Worm (Caenorhabditis elegans): ENCODE measurements around the gene srx-88.

Gene srx-88

ce11 chrV:11572803-11573490 lies 10.4 kb upstream of the srx-88 start, which contains the start of the genes H12C20.7 and nhr-68 (continued):
- TF ChIP-seq mdt-29 (GFP tag; IDR thresholded peaks at IDR 0.05) (peak; percentile 90), daf-12 (tag; optimal IDR thresholded peaks at IDR 0.05) (no peak), lin-13 (GFP tag; optimal IDR thresholded peaks at IDR 0.05) (peak; percentile 70), pha-4 (GFP tag; IDR thresholded peaks at IDR 0.05) (peak; percentile 73), pha-4 (tag; optimal IDR thresholded peaks at IDR 0.05) (no peak), ceh-62 (tag; optimal IDR thresholded peaks at IDR 0.05) (no peak), dve-1 (tag; optimal IDR thresholded peaks at IDR 0.05; ENCODE audit: insufficient read depth) (peak; percentile 99), nhr-102 (tag; optimal IDR thresholded peaks at IDR 0.05) (peak; percentile 97), nhr-77 (tag; optimal IDR thresholded peaks at IDR 0.05) (peak; percentile 88), egl-43 (GFP tag; IDR thresholded peaks at IDR 0.05) (no peak), ctbp-1 (GFP tag; IDR thresholded peaks at IDR 0.05) (peak; percentile 70), madf-5 (GFP tag; IDR thresholded peaks at IDR 0.05) (no peak), F26F4.8 (GFP tag; conservative IDR thresholded peaks at IDR 0.05) (no peak), daf-16 (GFP tag; optimal IDR thresholded peaks at IDR 0.05) (peak; percentile 95), daf-16 (tag; optimal IDR thresholded peaks at IDR 0.05) (peak; percentile 100), zfp-2 (tag; optimal IDR thresholded peaks at IDR 0.05) (no peak), snpc-1.2 (GFP tag; IDR thresholded peaks at IDR 0.05) (no peak), ztf-7 (tag; optimal IDR thresholded peaks at IDR 0.05) (peak; percentile 72), mxl-3 (GFP tag; optimal IDR thresholded peaks at IDR 0.05) (peak; percentile 100), sdz-12 (GFP tag; optimal IDR thresholded peaks at IDR 0.05) (no peak), tra-1 (GFP tag; IDR thresholded peaks at IDR 0.05) (peak; percentile 98), nhr-48 (tag; optimal IDR thresholded peaks at IDR 0.05) (peak; percentile 99), unc-130 (GFP tag; optimal IDR thresholded peaks at IDR 0.05) (no peak), duxl-1 (tag; optimal IDR thresholded peaks at IDR 0.05; ENCODE audit: poor library complexity) (peak; percentile 90), aly-2 (tag; optimal IDR thresholded peaks at IDR 0.05) (no peak), lin-38 (GFP tag; IDR thresholded peaks at IDR 0.05) (peak; percentile 62), pqm-1 (tag; optimal IDR thresholded peaks at IDR 0.05) (peak; percentile 59), skn-1 (tag; optimal IDR thresholded peaks at IDR 0.05) (no peak), ztf-11 (tag; optimal IDR thresholded peaks at IDR 0.05) (no peak), egl-27 (tag; optimal IDR thresholded peaks at IDR 0.05) (no peak), nhr-6 (tag; optimal IDR thresholded peaks at IDR 0.05) (peak; percentile 48), arid-1 (GFP tag; conservative IDR thresholded peaks at IDR 0.05) (peak; percentile 54; the same call in 1 of the 2 replicates), D1046.2 (GFP tag; IDR thresholded peaks at IDR 0.05) (peak; percentile 44; the same call in 1 of the 2 replicates), R02D3.7 (tag; optimal IDR thresholded peaks at IDR 0.05) (no peak), attf-4 (tag; optimal IDR thresholded peaks at IDR 0.05) (no peak), zfp-3 (GFP tag; conservative IDR thresholded peaks at IDR 0.05) (peak; percentile 86), Y5F2A.4 (GFP tag; optimal IDR thresholded peaks at IDR 0.05) (no peak), nhr-237 (tag; optimal IDR thresholded peaks at IDR 0.05) (no peak), T26A8.4 (GFP tag; IDR thresholded peaks at IDR 0.05) (peak; percentile 89), vab-7 (GFP tag; IDR thresholded peaks at IDR 0.05) (no peak), Y48G9A.11 (GFP tag; IDR thresholded peaks at IDR 0.05) (no peak), lsy-2 (tag; optimal IDR thresholded peaks at IDR 0.05) (peak in 1 of 2 experiments; percentile 93), nhr-25 (tag; optimal IDR thresholded peaks at IDR 0.05; ENCODE audit: borderline replicate concordance, insufficient read depth) (peak; percentile 55), lim-7 (GFP tag; IDR thresholded peaks at IDR 0.05) (no peak), rbr-2 (tag; optimal IDR thresholded peaks at IDR 0.05) (peak; percentile 38), hlh-30 (tag; optimal IDR thresholded peaks at IDR 0.05; ENCODE audit: insufficient read depth) (peak; percentile 96), gei-8 (GFP tag; optimal IDR thresholded peaks at IDR 0.05) (peak; percentile 98), lin-29 (GFP tag; IDR thresholded peaks at IDR 0.05) (peak; percentile 66; the same call in 1 of the 2 replicates), nhr-10 (tag; optimal IDR thresholded peaks at IDR 0.05) (peak; percentile 99), F10B5.3 (tag; optimal IDR thresholded peaks at IDR 0.05) (no peak), ceh-44 (GFP tag; IDR thresholded peaks at IDR 0.05) (no peak)
